Comparison of ENCODE assay signal across 1 fruit fly cellular context in genomic region chrX:2222181-2222790, dm6.
A peak's percentile ranks its signal among the peaks of the same experiment; 100 is the strongest.
TF ChIP-seq lines count a peak whose summit lies in the region.

Gene Vinc (minus strand): TSS chrX:2222567.

TF ChIP-seq in whole organism, embryonic, 481 proteins besides CTCF, POLR2A, EP300 and RAD21 (continued from another document and continues in another):
- peak; percentile 44 for TF ChIP-seq Abd-B (GFP tag; optimal IDR thresholded peaks at IDR 0.05; lab: Kevin White, UChicago)
- TF ChIP-seq CG12744 (GFP tag; optimal IDR thresholded peaks at IDR 0.05; lab: Kevin White, UChicago) = no peak
- peak; percentile 43; the same call in 1 of the 3 replicates for TF ChIP-seq knrl (GFP tag; IDR thresholded peaks at IDR 0.05; lab: Robert Waterston, UW; ENCODE audit: partially characterized antibody)
- peak; percentile 42 for TF ChIP-seq CG9797 (GFP tag; optimal IDR thresholded peaks at IDR 0.05; lab: Kevin White, UChicago)
- peak; percentile 89 for TF ChIP-seq Dbx (GFP tag; IDR thresholded peaks at IDR 0.05; lab: Robert Waterston, UW)
- peak; percentile 79 for TF ChIP-seq ftz-f1 (GFP tag; optimal IDR thresholded peaks at IDR 0.05; lab: Kevin White, UChicago)
- peak; percentile 35 for TF ChIP-seq CG13287 (GFP tag; IDR thresholded peaks at IDR 0.05; lab: Robert Waterston, UW; ENCODE audit: partially characterized antibody)
- peak; percentile 74 for TF ChIP-seq CG12104 (GFP tag; optimal IDR thresholded peaks at IDR 0.05; lab: Kevin White, UChicago)
- peak; percentile 48 for TF ChIP-seq twi (tag; optimal IDR thresholded peaks at IDR 0.05; lab: Kevin White, UChicago)
- TF ChIP-seq dpn (GFP tag; optimal IDR thresholded peaks at IDR 0.05; lab: Kevin White, UChicago) = peak; percentile 79 to 89
- peak; percentile 93 for TF ChIP-seq caup (GFP tag; optimal IDR thresholded peaks at IDR 0.05; lab: Kevin White, UChicago; ENCODE audit: severe bottlenecking)
- TF ChIP-seq CG9437 (GFP tag; optimal IDR thresholded peaks at IDR 0.05; lab: Kevin White, UChicago) = peak; percentile 59
- TF ChIP-seq run (tag; optimal IDR thresholded peaks at IDR 0.05; lab: Kevin White, UChicago) = no peak
- peak; percentile 29 for TF ChIP-seq NC2β (GFP tag; optimal IDR thresholded peaks at IDR 0.05; lab: Kevin White, UChicago)
- TF ChIP-seq grau (tag; optimal IDR thresholded peaks at IDR 0.05; lab: Kevin White, UChicago) = peak; percentile 85
- TF ChIP-seq nom (GFP tag; optimal IDR thresholded peaks at IDR 0.05; lab: Kevin White, UChicago) = peak; percentile 92
- peak; percentile 79 for TF ChIP-seq CG6254 (GFP tag; optimal IDR thresholded peaks at IDR 0.05; lab: Kevin White, UChicago)
- TF ChIP-seq Mrtf (GFP tag; IDR thresholded peaks at IDR 0.05; lab: Robert Waterston, UW) = peak; percentile 77; the same call in 2 of the 3 replicates
- peak; percentile 62 for TF ChIP-seq CG17328 (GFP tag; IDR thresholded peaks at IDR 0.05; lab: Robert Waterston, UW)
- TF ChIP-seq CG10274 (GFP tag; optimal IDR thresholded peaks at IDR 0.05; lab: Kevin White, UChicago) = peak; percentile 82
- peak; percentile 79 for TF ChIP-seq CG7372 (GFP tag; IDR thresholded peaks at IDR 0.05; lab: Robert Waterston, UW)
- no peak for TF ChIP-seq PHDP (tag; optimal IDR thresholded peaks at IDR 0.05; lab: Kevin White, UChicago)
- peak; percentile 58 for TF ChIP-seq Neu2 (GFP tag; optimal IDR thresholded peaks at IDR 0.05; lab: Kevin White, UChicago; ENCODE audit: borderline replicate concordance)
- peak; percentile 67 for TF ChIP-seq Atf-2 (GFP tag; optimal IDR thresholded peaks at IDR 0.05; lab: Kevin White, UChicago)
- peak; percentile 86 for TF ChIP-seq Hand (GFP tag; optimal IDR thresholded peaks at IDR 0.05; lab: Kevin White, UChicago)
- peak; percentile 52; the same call in 1 of the 2 replicates for TF ChIP-seq Awh (GFP tag; IDR thresholded peaks at IDR 0.05; lab: Robert Waterston, UW)
- peak; percentile 91 for TF ChIP-seq Antp (GFP tag; optimal IDR thresholded peaks at IDR 0.05; lab: Kevin White, UChicago)
- TF ChIP-seq Drgx (GFP tag; IDR thresholded peaks at IDR 0.05; lab: Robert Waterston, UW) = peak; percentile 93
- TF ChIP-seq CG18599 (GFP tag; optimal IDR thresholded peaks at IDR 0.05; lab: Kevin White, UChicago) = peak; percentile 96
- TF ChIP-seq CG6272 (GFP tag; IDR thresholded peaks at IDR 0.05; lab: Robert Waterston, UW) = peak; percentile 80
- no peak for TF ChIP-seq Doc2 (GFP tag; IDR thresholded peaks at IDR 0.05; lab: Robert Waterston, UW)
- peak; percentile 64; the same call in 1 of the 2 replicates for TF ChIP-seq MBD-R2 (GFP tag; IDR thresholded peaks at IDR 0.05; lab: Robert Waterston, UW)
- peak; percentile 75 for TF ChIP-seq lbe (GFP tag; optimal IDR thresholded peaks at IDR 0.05; lab: Kevin White, UChicago)
- TF ChIP-seq tll (GFP tag; optimal IDR thresholded peaks at IDR 0.05; lab: Kevin White, UChicago) = no peak
- peak; percentile 50 for TF ChIP-seq Ravus (GFP tag; IDR thresholded peaks at IDR 0.05; lab: Robert Waterston, UW)
- TF ChIP-seq CG15269 (tag; optimal IDR thresholded peaks at IDR 0.05; lab: Kevin White, UChicago) = peak; percentile 86
- TF ChIP-seq CG32772 (GFP tag; IDR thresholded peaks at IDR 0.05; lab: Robert Waterston, UW) = peak; percentile 78
- no peak for TF ChIP-seq CG1832 (GFP tag; optimal IDR thresholded peaks at IDR 0.05; lab: Kevin White, UChicago)
- no peak for TF ChIP-seq sc (optimal IDR thresholded peaks at IDR 0.05; lab: Kevin White, UChicago)
- peak; percentile 59 for TF ChIP-seq sc (GFP tag; optimal IDR thresholded peaks at IDR 0.05; lab: Kevin White, UChicago)
- peak; percentile 85 for TF ChIP-seq D19A (tag; optimal IDR thresholded peaks at IDR 0.05; lab: Kevin White, UChicago)
- TF ChIP-seq CG13624 (GFP tag; optimal IDR thresholded peaks at IDR 0.05; lab: Kevin White, UChicago) = peak; percentile 91
- peak; percentile 62 for TF ChIP-seq chn (GFP tag; optimal IDR thresholded peaks at IDR 0.05; lab: Kevin White, UChicago)
- peak; percentile 80 for TF ChIP-seq CG5180 (GFP tag; optimal IDR thresholded peaks at IDR 0.05; lab: Kevin White, UChicago)
- TF ChIP-seq CG4360 (GFP tag; IDR thresholded peaks at IDR 0.05; lab: Robert Waterston, UW) = no peak
- peak; percentile 66; the same call in 1 of the 2 replicates for TF ChIP-seq seq (GFP tag; IDR thresholded peaks at IDR 0.05; lab: Robert Waterston, UW)
- no peak for TF ChIP-seq jing (GFP tag; optimal IDR thresholded peaks at IDR 0.05; lab: Kevin White, UChicago)
- TF ChIP-seq ttk (GFP tag; IDR thresholded peaks at IDR 0.05; lab: Robert Waterston, UW) = peak; percentile 64
- peak; percentile 43 for TF ChIP-seq CG12236 (GFP tag; optimal IDR thresholded peaks at IDR 0.05; lab: Kevin White, UChicago)
- no peak for TF ChIP-seq insv (GFP tag; optimal IDR thresholded peaks at IDR 0.05; lab: Kevin White, UChicago)
- TF ChIP-seq CG2889 (GFP tag; IDR thresholded peaks at IDR 0.05; lab: Robert Waterston, UW) = peak; percentile 59; the same call in 2 of the 3 replicates
- TF ChIP-seq CG7357 (GFP tag; IDR thresholded peaks at IDR 0.05; lab: Robert Waterston, UW) = peak; percentile 75
- TF ChIP-seq CG11093 (GFP tag; IDR thresholded peaks at IDR 0.05; lab: Robert Waterston, UW) = peak; percentile 80
- TF ChIP-seq H2.0 (GFP tag; IDR thresholded peaks at IDR 0.05; lab: Robert Waterston, UW) = peak; percentile 62
- TF ChIP-seq CG8765 (GFP tag; IDR thresholded peaks at IDR 0.05; lab: Robert Waterston, UW) = peak; percentile 50; the same call in 1 of the 2 replicates
- TF ChIP-seq pum (GFP tag; optimal IDR thresholded peaks at IDR 0.05; lab: Kevin White, UChicago) = peak; percentile 87
- TF ChIP-seq Dfd (GFP tag; optimal IDR thresholded peaks at IDR 0.05; lab: Kevin White, UChicago) = no peak
- peak; percentile 77 for TF ChIP-seq CG12299 (tag; optimal IDR thresholded peaks at IDR 0.05; lab: Kevin White, UChicago)
- peak; percentile 68 for TF ChIP-seq CG30020 (tag; optimal IDR thresholded peaks at IDR 0.05; lab: Kevin White, UChicago)
- TF ChIP-seq mam (GFP tag; optimal IDR thresholded peaks at IDR 0.05; lab: Kevin White, UChicago) = peak; percentile 93
- TF ChIP-seq fru (optimal IDR thresholded peaks at IDR 0.05; lab: Kevin White, UChicago) = no peak
- peak; percentile 84 for TF ChIP-seq CoRest (tag; optimal IDR thresholded peaks at IDR 0.05; lab: Kevin White, UChicago)
- peak; percentile 77 for TF ChIP-seq CG6175 (GFP tag; IDR thresholded peaks at IDR 0.05; lab: Robert Waterston, UW)
- TF ChIP-seq yki (optimal IDR thresholded peaks at IDR 0.05; lab: Kevin White, UChicago) = no peak
- TF ChIP-seq jumu (GFP tag; optimal IDR thresholded peaks at IDR 0.05; lab: Kevin White, UChicago) = peak; percentile 86
- TF ChIP-seq NC2α (GFP tag; optimal IDR thresholded peaks at IDR 0.05; lab: Kevin White, UChicago) = peak; percentile 29
- peak; percentile 78 for TF ChIP-seq GATAe (GFP tag; conservative IDR thresholded peaks at IDR 0.05; lab: Robert Waterston, UW)
- peak; percentile 71 for TF ChIP-seq gcm (GFP tag; optimal IDR thresholded peaks at IDR 0.05; lab: Kevin White, UChicago)
- peak; percentile 82 for TF ChIP-seq onecut (GFP tag; IDR thresholded peaks at IDR 0.05; lab: Robert Waterston, UW)
- TF ChIP-seq kay (GFP tag; optimal IDR thresholded peaks at IDR 0.05; lab: Kevin White, UChicago) = peak; percentile 83
- no peak for TF ChIP-seq MESR4 (GFP tag; optimal IDR thresholded peaks at IDR 0.05; lab: Kevin White, UChicago)
- peak; percentile 58 for TF ChIP-seq CHES-1-like (GFP tag; optimal IDR thresholded peaks at IDR 0.05; lab: Kevin White, UChicago)
- 0 out of 3 replicates have a peak, but pooled peaks have one; percentile 55 for TF ChIP-seq ase (GFP tag; IDR thresholded peaks at IDR 0.05; lab: Robert Waterston, UW)
- TF ChIP-seq p53 (GFP tag; optimal IDR thresholded peaks at IDR 0.05; lab: Kevin White, UChicago) = peak; percentile 72
- TF ChIP-seq CG11695 (GFP tag; IDR thresholded peaks at IDR 0.05; lab: Robert Waterston, UW) = peak; percentile 94
- no peak for TF ChIP-seq hbn (GFP tag; IDR thresholded peaks at IDR 0.05; lab: Robert Waterston, UW; ENCODE audit: partially characterized antibody)
- peak; percentile 81 for TF ChIP-seq Six4 (GFP tag; optimal IDR thresholded peaks at IDR 0.05; lab: Kevin White, UChicago)
- peak; percentile 73 for TF ChIP-seq CG4854 (GFP tag; optimal IDR thresholded peaks at IDR 0.05; lab: Kevin White, UChicago)
- peak; percentile 83 for TF ChIP-seq CG18619 (GFP tag; optimal IDR thresholded peaks at IDR 0.05; lab: Kevin White, UChicago)
- no peak for TF ChIP-seq cad (GFP tag; optimal IDR thresholded peaks at IDR 0.05; lab: Kevin White, UChicago)
- peak; percentile 80 for TF ChIP-seq vvl (GFP tag; IDR thresholded peaks at IDR 0.05; lab: Robert Waterston, UW)
- no peak for TF ChIP-seq CG12769 (tag; optimal IDR thresholded peaks at IDR 0.05; lab: Kevin White, UChicago)
- TF ChIP-seq CG12219 (GFP tag; optimal IDR thresholded peaks at IDR 0.05; lab: Kevin White, UChicago) = peak; percentile 90
- TF ChIP-seq sima (GFP tag; optimal IDR thresholded peaks at IDR 0.05; lab: Kevin White, UChicago) = peak; percentile 3
- TF ChIP-seq CG10147 (GFP tag; optimal IDR thresholded peaks at IDR 0.05; lab: Kevin White, UChicago) = peak; percentile 91
- peak; percentile 91 for TF ChIP-seq mirr (GFP tag; optimal IDR thresholded peaks at IDR 0.05; lab: Kevin White, UChicago)
- TF ChIP-seq CG11504 (tag; optimal IDR thresholded peaks at IDR 0.05; lab: Kevin White, UChicago) = peak; percentile 90
- peak; percentile 93 for TF ChIP-seq CG7839 (tag; optimal IDR thresholded peaks at IDR 0.05; lab: Kevin White, UChicago)
- peak; percentile 97 for TF ChIP-seq Fer1 (GFP tag; optimal IDR thresholded peaks at IDR 0.05; lab: Kevin White, UChicago)
- peak; percentile 91 for TF ChIP-seq cwo (GFP tag; optimal IDR thresholded peaks at IDR 0.05; lab: Kevin White, UChicago)
- peak; percentile 51; the same call in 1 of the 2 replicates for TF ChIP-seq Oaz (GFP tag; IDR thresholded peaks at IDR 0.05; lab: Robert Waterston, UW)
- peak; percentile 66 for TF ChIP-seq Bteb2 (GFP tag; optimal IDR thresholded peaks at IDR 0.05; lab: Kevin White, UChicago)
- TF ChIP-seq pita (GFP tag; optimal IDR thresholded peaks at IDR 0.05; lab: Kevin White, UChicago) = no peak
- TF ChIP-seq NfI (GFP tag; optimal IDR thresholded peaks at IDR 0.05; lab: Kevin White, UChicago) = peak; percentile 83
- peak; percentile 94 for TF ChIP-seq CG17361 (GFP tag; IDR thresholded peaks at IDR 0.05; lab: Robert Waterston, UW)
- no peak for TF ChIP-seq nau (GFP tag; optimal IDR thresholded peaks at IDR 0.05; lab: Kevin White, UChicago)
- TF ChIP-seq CG10209 (GFP tag; optimal IDR thresholded peaks at IDR 0.05; lab: Kevin White, UChicago) = peak; percentile 89
- TF ChIP-seq Deaf1 (tag; optimal IDR thresholded peaks at IDR 0.05; lab: Kevin White, UChicago) = peak; percentile 79
- TF ChIP-seq phol (tag; optimal IDR thresholded peaks at IDR 0.05; lab: Kevin White, UChicago) = peak; percentile 87
- peak; percentile 49 for TF ChIP-seq CG8388 (GFP tag; optimal IDR thresholded peaks at IDR 0.05; lab: Kevin White, UChicago)
- TF ChIP-seq CG11247 (GFP tag; IDR thresholded peaks at IDR 0.05; lab: Robert Waterston, UW) = peak; percentile 82
- TF ChIP-seq Aef1 (GFP tag; IDR thresholded peaks at IDR 0.05; lab: Robert Waterston, UW) = peak; percentile 81
- peak; percentile 78 for TF ChIP-seq CG9817 (tag; optimal IDR thresholded peaks at IDR 0.05; lab: Kevin White, UChicago)
- TF ChIP-seq Mes4 (GFP tag; optimal IDR thresholded peaks at IDR 0.05; lab: Kevin White, UChicago) = peak; percentile 41
- TF ChIP-seq gt (GFP tag; IDR thresholded peaks at IDR 0.05; lab: Robert Waterston, UW) = no peak
- TF ChIP-seq trh (GFP tag; optimal IDR thresholded peaks at IDR 0.05; lab: Kevin White, UChicago) = peak; percentile 24
- TF ChIP-seq Hey (tag; optimal IDR thresholded peaks at IDR 0.05; lab: Kevin White, UChicago) = peak; percentile 52
- peak; percentile 41 for TF ChIP-seq CG3995 (GFP tag; optimal IDR thresholded peaks at IDR 0.05; lab: Kevin White, UChicago)
- TF ChIP-seq crc (GFP tag; optimal IDR thresholded peaks at IDR 0.05; lab: Kevin White, UChicago) = peak; percentile 79
- TF ChIP-seq Xrp1 (GFP tag; IDR thresholded peaks at IDR 0.05; lab: Robert Waterston, UW) = peak; percentile 91
- TF ChIP-seq ssp (GFP tag; IDR thresholded peaks at IDR 0.05; lab: Robert Waterston, UW) = peak; percentile 62
- TF ChIP-seq emc (GFP tag; optimal IDR thresholded peaks at IDR 0.05; lab: Kevin White, UChicago) = peak; percentile 70
- TF ChIP-seq D (optimal IDR thresholded peaks at IDR 0.05; lab: Kevin White, UChicago) = no peak
- TF ChIP-seq D (GFP tag; optimal IDR thresholded peaks at IDR 0.05; lab: Kevin White, UChicago) = peak; percentile 82
- TF ChIP-seq CG18476 (GFP tag; optimal IDR thresholded peaks at IDR 0.05; lab: Kevin White, UChicago) = peak; percentile 78
- TF ChIP-seq pb (GFP tag; optimal IDR thresholded peaks at IDR 0.05; lab: Kevin White, UChicago) = peak; percentile 83
- peak; percentile 95 for TF ChIP-seq dysf (GFP tag; IDR thresholded peaks at IDR 0.05; lab: Robert Waterston, UW)
- no peak for TF ChIP-seq ham (GFP tag; IDR thresholded peaks at IDR 0.05; lab: Robert Waterston, UW)
- no peak for TF ChIP-seq CG16779 (GFP tag; IDR thresholded peaks at IDR 0.05; lab: Robert Waterston, UW)
- TF ChIP-seq Pdp1 (GFP tag; optimal IDR thresholded peaks at IDR 0.05; lab: Kevin White, UChicago) = peak; percentile 77 to 90
- TF ChIP-seq pfk (GFP tag; optimal IDR thresholded peaks at IDR 0.05; lab: Kevin White, UChicago) = no peak
- peak; percentile 61 for TF ChIP-seq CG5953 (GFP tag; IDR thresholded peaks at IDR 0.05; lab: Robert Waterston, UW)
- peak; percentile 66 for TF ChIP-seq gro (GFP tag; optimal IDR thresholded peaks at IDR 0.05; lab: Kevin White, UChicago)
- TF ChIP-seq CG16863 (GFP tag; optimal IDR thresholded peaks at IDR 0.05; lab: Kevin White, UChicago) = peak; percentile 59
- peak; percentile 96 for TF ChIP-seq CG10543 (GFP tag; optimal IDR thresholded peaks at IDR 0.05; lab: Kevin White, UChicago)
- peak; percentile 73 for TF ChIP-seq Rx (GFP tag; IDR thresholded peaks at IDR 0.05; lab: Robert Waterston, UW)
- peak; percentile 50; the same call in 1 of the 2 replicates for TF ChIP-seq Nf-YA (GFP tag; IDR thresholded peaks at IDR 0.05; lab: Robert Waterston, UW)
- peak; percentile 90 for TF ChIP-seq CG1233 (GFP tag; optimal IDR thresholded peaks at IDR 0.05; lab: Kevin White, UChicago)
- peak; percentile 36 for TF ChIP-seq Usf (GFP tag; optimal IDR thresholded peaks at IDR 0.05; lab: Kevin White, UChicago)
- TF ChIP-seq CG10267 (tag; optimal IDR thresholded peaks at IDR 0.05; lab: Kevin White, UChicago) = peak; percentile 82
- TF ChIP-seq Sox100B (GFP tag; optimal IDR thresholded peaks at IDR 0.05; lab: Kevin White, UChicago) = no peak
- TF ChIP-seq oc (tag; optimal IDR thresholded peaks at IDR 0.05; lab: Kevin White, UChicago) = peak; percentile 16
